Worm (Caenorhabditis elegans) whole organism, early embryonic: ENCODE measurements around the gene T04A11.4.

ENCODE experiments used
- B0310.2 ChIP-seq: sonication (generic microtip); optimal IDR thresholded peaks from 2 replicates; lab custom pipeline; 2016; ENCODE audit warnings: mild to moderate bottlenecking, missing genetic modification characterization, missing compliant biosample characterization
- F13C5.2 ChIP-seq: sonication (generic microtip); optimal IDR thresholded peaks from 2 replicates; lab custom pipeline; 2017; ENCODE audit warnings: mild to moderate bottlenecking, missing genetic modification characterization, inconsistent platforms, missing compliant biosample characterization
- aly-1 ChIP-seq: sonication (generic microtip); optimal IDR thresholded peaks from 2 replicates; lab custom pipeline; 2016; ENCODE audit warnings: missing genetic modification characterization, missing compliant biosample characterization
- ama-1 ChIP-seq: fragments of 150-350 bp; optimal IDR thresholded peaks from 2 replicates; lab custom pipeline; 2014
- ceh-13 ChIP-seq: fragments of 200-800 bp; sonication (Bioruptor generic); optimal IDR thresholded peaks from 2 replicates; lab custom pipeline; 2018; ENCODE audit warnings: mild to moderate bottlenecking, missing genetic modification characterization, missing compliant biosample characterization
- ets-7 ChIP-seq: sonication (generic microtip); optimal IDR thresholded peaks from 2 replicates; lab custom pipeline; 2016; ENCODE audit warnings: missing genotype, missing genetic modification characterization, missing compliant biosample characterization
- flt-1 ChIP-seq: fragments of 200-800 bp; sonication (Bioruptor generic); IDR thresholded peaks from 2 replicates; pipeline ENCODE4 v1.3.6; 2022; ENCODE audit warnings: missing genetic modification characterization, missing compliant biosample characterization
- hnd-1 ChIP-seq: sonication (generic microtip); optimal IDR thresholded peaks from 2 replicates; lab custom pipeline; 2016; ENCODE audit warnings: missing genetic modification characterization, missing compliant biosample characterization
- pes-1 ChIP-seq: fragments of 200-800 bp; sonication (Bioruptor generic); IDR thresholded peaks from 2 replicates; pipeline ENCODE4 v1.3.6; 2022; ENCODE audit warnings: missing genetic modification reagents, missing genetic modification characterization, missing compliant biosample characterization
- scrt-1 ChIP-seq: fragments of 200-800 bp; sonication (Bioruptor generic); IDR thresholded peaks from 2 replicates; pipeline ENCODE4 v1.3.6; 2022; ENCODE audit warnings: missing genetic modification characterization, missing compliant biosample characterization
- sea-1 ChIP-seq: fragments of 200-800 bp; sonication (Bioruptor generic); conservative IDR thresholded peaks from 2 replicates; pipeline ENCODE4 v1.3.6; 2022; ENCODE audit warnings: missing genetic modification characterization, missing compliant biosample characterization
- tbx-11 ChIP-seq: fragments of 200-800 bp; sonication (Bioruptor generic); IDR thresholded peaks from 2 replicates; pipeline ENCODE4 v1.3.6; 2022; ENCODE audit warnings: missing genetic modification characterization, missing compliant biosample characterization
- tra-4 ChIP-seq: sonication (generic microtip); optimal IDR thresholded peaks from 2 replicates; lab custom pipeline; 2017; ENCODE audit warnings: missing genetic modification characterization, missing compliant biosample characterization

ce11 chrIV:12464822-12465221 lies 19.6 kb downstream of the T04A11.4 start:
- no peak for TF ChIP-seq ama-1 (lab: Kevin White, UChicago)
- no peak for TF ChIP-seq scrt-1 (GFP tag; lab: Robert Waterston, UW)
- TF ChIP-seq ets-7, result no peak
- no peak for TF ChIP-seq sea-1 (GFP tag; lab: Robert Waterston, UW)
- TF ChIP-seq flt-1, result no peak
- TF ChIP-seq tra-4 (tag; lab: Kevin White, UChicago), result no peak
- TF ChIP-seq ceh-13 (GFP tag; lab: Kevin White, UChicago), result no peak
- TF ChIP-seq aly-1, result no peak
- no peak for TF ChIP-seq hnd-1 (tag; lab: Kevin White, UChicago)
- no peak for TF ChIP-seq B0310.2 (tag; lab: Kevin White, UChicago)
- TF ChIP-seq pes-1 (GFP tag; lab: Robert Waterston, UW), result no peak
- no peak for TF ChIP-seq F13C5.2 (tag; lab: Kevin White, UChicago)
- TF ChIP-seq tbx-11 (GFP tag; lab: Robert Waterston, UW), result no peak
